Worm (Caenorhabditis elegans): ENCODE data around the gene K09A11.1.

ce11 chrX:13227778-13228177, 34.5 kb upstream of the K09A11.1 start:
- TF ChIP-seq ceh-82 (tag; optimal IDR thresholded peaks at IDR 0.05) = no peak
- TF ChIP-seq snpc-4 (tag; optimal IDR thresholded peaks at IDR 0.05) = no peak
- no peak for TF ChIP-seq dpl-1 (GFP tag; optimal IDR thresholded peaks at IDR 0.05)
- TF ChIP-seq nhr-11 (tag; optimal IDR thresholded peaks at IDR 0.05) = no peak
- TF ChIP-seq ztf-11 (tag; optimal IDR thresholded peaks at IDR 0.05) = no peak
- no peak for TF ChIP-seq arid-1 (GFP tag; conservative IDR thresholded peaks at IDR 0.05)
- no peak for TF ChIP-seq rbr-2 (tag; optimal IDR thresholded peaks at IDR 0.05)
- TF ChIP-seq nhr-111 (GFP tag; optimal IDR thresholded peaks at IDR 0.05) = no peak
- TF ChIP-seq nhr-77 (tag; optimal IDR thresholded peaks at IDR 0.05) = no peak
- no peak for TF ChIP-seq nhr-237 (tag; optimal IDR thresholded peaks at IDR 0.05)
